Fruit fly (Drosophila melanogaster): ENCODE data around the gene CG10801.
A peak's percentile ranks its signal among the peaks of the same experiment; 100 is the strongest.

Gene CG10801

dm6 chrX:3423199-3423768 lies 37.1 kb upstream of the CG10801 start (continued):
- peak; percentile 73 for TF ChIP-seq CG4318 (GFP tag; optimal IDR thresholded peaks at IDR 0.05)
- no peak for TF ChIP-seq CG6792 (GFP tag; optimal IDR thresholded peaks at IDR 0.05)
- TF ChIP-seq Ets21C (GFP tag; optimal IDR thresholded peaks at IDR 0.05): no peak
- peak; percentile 74 for TF ChIP-seq Gug (GFP tag; IDR thresholded peaks at IDR 0.05)
- peak; percentile 5 for TF ChIP-seq CG10669 (GFP tag; optimal IDR thresholded peaks at IDR 0.05)
- TF ChIP-seq CG8632 (GFP tag; optimal IDR thresholded peaks at IDR 0.05): no peak
- TF ChIP-seq Eip78C (GFP tag): peak; percentile 78
- TF ChIP-seq spab (GFP tag; optimal IDR thresholded peaks at IDR 0.05): no peak
- peak; percentile 51 for TF ChIP-seq net (GFP tag; optimal IDR thresholded peaks at IDR 0.05)
- peak; percentile 24 for TF ChIP-seq cyc (GFP tag; optimal IDR thresholded peaks at IDR 0.05)
- TF ChIP-seq CG8119 (GFP tag; IDR thresholded peaks at IDR 0.05): peak; percentile 90
- TF ChIP-seq CG8319 (GFP tag; optimal IDR thresholded peaks at IDR 0.05): no peak
- TF ChIP-seq acj6 (GFP tag; optimal IDR thresholded peaks at IDR 0.05): peak; percentile 33
- TF ChIP-seq CG16779 (tag; optimal IDR thresholded peaks at IDR 0.05): peak; percentile 7
- TF ChIP-seq CG11294 (GFP tag; IDR thresholded peaks at IDR 0.05): peak; percentile 72
- TF ChIP-seq CG9139 (GFP tag; optimal IDR thresholded peaks at IDR 0.05): no peak
- no peak for TF ChIP-seq Ets96B (tag; optimal IDR thresholded peaks at IDR 0.05)
- peak; percentile 50 for TF ChIP-seq CG3919 (GFP tag; optimal IDR thresholded peaks at IDR 0.05)
- no peak for TF ChIP-seq fd85E (GFP tag; optimal IDR thresholded peaks at IDR 0.05)
- peak; percentile 85 for TF ChIP-seq CG32006 (GFP tag; optimal IDR thresholded peaks at IDR 0.05)
- no peak for TF ChIP-seq ss (GFP tag; optimal IDR thresholded peaks at IDR 0.05)
- TF ChIP-seq Sox102F (GFP tag; optimal IDR thresholded peaks at IDR 0.05): no peak
- no peak for TF ChIP-seq Blimp-1 (GFP tag; optimal IDR thresholded peaks at IDR 0.05)
- TF ChIP-seq CG31627 (GFP tag; optimal IDR thresholded peaks at IDR 0.05): no peak
- TF ChIP-seq achi (GFP tag; optimal IDR thresholded peaks at IDR 0.05): peak; percentile 30
- TF ChIP-seq CG6163 (GFP tag; IDR thresholded peaks at IDR 0.05): peak; percentile 83
- no peak for TF ChIP-seq Sox15 (GFP tag; optimal IDR thresholded peaks at IDR 0.05)
- TF ChIP-seq dsx (GFP tag; optimal IDR thresholded peaks at IDR 0.05; ENCODE audit: poor library complexity, severe bottlenecking): no peak
- peak; percentile 41 for TF ChIP-seq dac (GFP tag; optimal IDR thresholded peaks at IDR 0.05)
- TF ChIP-seq CG1621 (tag; optimal IDR thresholded peaks at IDR 0.05): no peak
- peak; percentile 7 for TF ChIP-seq CG7368 (GFP tag; optimal IDR thresholded peaks at IDR 0.05)
- peak; percentile 26 for TF ChIP-seq Sox14 (GFP tag; optimal IDR thresholded peaks at IDR 0.05)
- no peak for TF ChIP-seq topi (GFP tag; optimal IDR thresholded peaks at IDR 0.05)
- TF ChIP-seq fd59A (GFP tag; optimal IDR thresholded peaks at IDR 0.05): no peak
- TF ChIP-seq CG6808 (GFP tag; optimal IDR thresholded peaks at IDR 0.05): no peak
- no peak for TF ChIP-seq CG11902 (GFP tag; optimal IDR thresholded peaks at IDR 0.05)
- peak; percentile 74 for TF ChIP-seq CG6276 (GFP tag; optimal IDR thresholded peaks at IDR 0.05)
- no peak for TF ChIP-seq fkh (GFP tag; optimal IDR thresholded peaks at IDR 0.05)

dm6 chrX:3424963-3425362 lies 35.4 kb upstream of the CG10801 start:
- TF ChIP-seq svp (GFP tag) (peak; percentile 79), CG4318 (GFP tag; optimal IDR thresholded peaks at IDR 0.05) (peak; percentile 38), Hr38 (GFP tag; optimal IDR thresholded peaks at IDR 0.05) (no peak), Sox15 (GFP tag; optimal IDR thresholded peaks at IDR 0.05) (peak; percentile 26), cyc (GFP tag; optimal IDR thresholded peaks at IDR 0.05) (peak; percentile 24), acj6 (GFP tag; optimal IDR thresholded peaks at IDR 0.05) (peak; percentile 50), topi (GFP tag; optimal IDR thresholded peaks at IDR 0.05) (peak; percentile 54), CG32006 (GFP tag; optimal IDR thresholded peaks at IDR 0.05) (peak; percentile 61), dsx (GFP tag; optimal IDR thresholded peaks at IDR 0.05; ENCODE audit: poor library complexity, severe bottlenecking) (peak; percentile 3), Blimp-1 (GFP tag; optimal IDR thresholded peaks at IDR 0.05) (no peak), CG9139 (GFP tag; optimal IDR thresholded peaks at IDR 0.05) (no peak), Met (GFP tag; optimal IDR thresholded peaks at IDR 0.05) (peak; percentile 54), Sox102F (GFP tag; optimal IDR thresholded peaks at IDR 0.05) (peak; percentile 39), CG6163 (GFP tag; IDR thresholded peaks at IDR 0.05) (peak; percentile 77), CG11902 (GFP tag; optimal IDR thresholded peaks at IDR 0.05) (peak; percentile 8), fd59A (GFP tag; optimal IDR thresholded peaks at IDR 0.05) (no peak), CG8319 (GFP tag; optimal IDR thresholded peaks at IDR 0.05) (no peak), OdsH (GFP tag; optimal IDR thresholded peaks at IDR 0.05) (peak; percentile 48), Eip75B (GFP tag; optimal IDR thresholded peaks at IDR 0.05) (peak; percentile 50), CG6792 (GFP tag; optimal IDR thresholded peaks at IDR 0.05) (no peak), Hr39 (GFP tag; optimal IDR thresholded peaks at IDR 0.05) (peak; percentile 49), net (GFP tag; optimal IDR thresholded peaks at IDR 0.05) (peak; percentile 34), eg (GFP tag; IDR thresholded peaks at IDR 0.05) (peak; percentile 73), CG7368 (GFP tag; optimal IDR thresholded peaks at IDR 0.05) (peak; percentile 33), CG8632 (GFP tag; optimal IDR thresholded peaks at IDR 0.05) (peak; percentile 30), Ets96B (tag; optimal IDR thresholded peaks at IDR 0.05) (peak; percentile 44), Eip93F (GFP tag; optimal IDR thresholded peaks at IDR 0.05) (no peak), CG10669 (GFP tag; optimal IDR thresholded peaks at IDR 0.05) (peak; percentile 48), lz (GFP tag; optimal IDR thresholded peaks at IDR 0.05) (peak; percentile 50), vri (GFP tag; optimal IDR thresholded peaks at IDR 0.05) (peak; percentile 30)
